ENCODE assay signal across 1 fruit fly cellular context in the genomic region with DNA sequence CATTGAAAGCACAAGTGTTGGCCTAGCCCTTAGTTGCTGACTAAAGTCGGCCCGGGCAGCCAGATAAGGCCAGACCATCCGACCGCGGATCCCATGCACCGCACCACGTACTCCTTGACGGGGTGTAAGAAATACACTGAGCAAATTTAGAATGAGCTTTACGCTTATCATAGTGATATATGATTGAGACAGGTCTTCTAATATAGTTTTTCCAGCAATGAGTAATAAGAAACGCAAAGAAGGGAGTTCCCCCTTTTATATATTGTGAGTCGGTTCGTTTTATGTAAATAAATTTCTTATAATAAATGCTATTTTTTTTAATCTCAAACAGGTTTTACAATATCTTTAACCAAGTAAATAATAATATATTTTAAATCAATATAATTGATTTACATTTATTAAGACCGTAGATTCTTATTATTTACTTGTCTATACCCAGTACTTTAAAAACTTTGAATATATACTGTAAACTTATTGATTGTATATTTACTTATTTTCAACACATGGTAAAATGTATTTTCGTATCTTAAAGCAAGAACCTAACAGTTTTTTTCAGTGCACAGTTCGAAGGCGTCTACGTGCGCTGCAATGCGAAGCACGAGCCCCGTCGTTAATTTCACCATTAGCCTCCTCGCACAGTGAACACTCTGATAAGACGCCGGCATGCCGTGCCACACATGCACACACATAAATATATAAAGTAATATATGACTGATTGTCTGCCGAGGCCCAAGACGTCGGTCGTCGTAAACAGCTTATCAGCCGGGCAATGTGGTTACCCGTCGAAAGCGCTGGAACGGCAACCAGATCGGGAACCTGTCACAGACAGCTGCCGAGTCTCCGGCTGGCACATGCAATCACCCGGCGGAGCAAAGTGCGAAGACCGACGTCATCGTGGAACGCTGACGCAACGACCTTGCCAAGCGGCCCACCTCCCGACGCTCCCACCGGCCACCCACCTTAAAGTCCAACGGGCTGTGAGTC.
TF ChIP-seq lines count a peak whose summit lies in the region.

No protein-coding gene starts in this region.

TF ChIP-seq in whole organism, embryonic, 481 proteins besides CTCF, POLR2A, EP300 and RAD21 (continued from another document):
- TF ChIP-seq CG12744 (GFP tag; optimal IDR thresholded peaks at IDR 0.05; lab: Kevin White, UChicago) (no peak), zen (tag; optimal IDR thresholded peaks at IDR 0.05; lab: Kevin White, UChicago) (no peak), CG12155 (GFP tag; optimal IDR thresholded peaks at IDR 0.05; lab: Kevin White, UChicago) (peak; percentile 44), Oli (tag; optimal IDR thresholded peaks at IDR 0.05; lab: Kevin White, UChicago) (peak; percentile 65), sima (GFP tag; optimal IDR thresholded peaks at IDR 0.05; lab: Kevin White, UChicago) (no peak), CG17385 (GFP tag; optimal IDR thresholded peaks at IDR 0.05; lab: Kevin White, UChicago) (peak; percentile 53)
TF ChIP-seq in whole organism, embryonic: peak in this region for 169.
